Worm (Caenorhabditis elegans): ENCODE results near the gene T19C4.5.

T19C4.5 gene

ce11 chrV:11196631-11197258 lies 24.7 kb downstream of the T19C4.5 start (continued):
- TF ChIP-seq vab-15 (tag; optimal IDR thresholded peaks at IDR 0.05) (no peak), lin-14 (GFP tag; optimal IDR thresholded peaks at IDR 0.05) (peak; percentile 77), hlh-4 (tag; optimal IDR thresholded peaks at IDR 0.05) (no peak), xbp-1 (tag; optimal IDR thresholded peaks at IDR 0.05) (peak; percentile 16), tbx-2 (tag; optimal IDR thresholded peaks at IDR 0.05) (peak; percentile 23), efl-3 (GFP tag; optimal IDR thresholded peaks at IDR 0.05) (no peak), efl-1 (optimal IDR thresholded peaks at IDR 0.05) (no peak), efl-1 (GFP tag; optimal IDR thresholded peaks at IDR 0.05 in 1 of 2) (no peak), Y116A8C.19 (tag; optimal IDR thresholded peaks at IDR 0.05; ENCODE audit: borderline replicate concordance) (no peak), lin-35 (GFP tag; optimal IDR thresholded peaks at IDR 0.05) (peak in 1 of 2 experiments; percentile 34)

DNA sequence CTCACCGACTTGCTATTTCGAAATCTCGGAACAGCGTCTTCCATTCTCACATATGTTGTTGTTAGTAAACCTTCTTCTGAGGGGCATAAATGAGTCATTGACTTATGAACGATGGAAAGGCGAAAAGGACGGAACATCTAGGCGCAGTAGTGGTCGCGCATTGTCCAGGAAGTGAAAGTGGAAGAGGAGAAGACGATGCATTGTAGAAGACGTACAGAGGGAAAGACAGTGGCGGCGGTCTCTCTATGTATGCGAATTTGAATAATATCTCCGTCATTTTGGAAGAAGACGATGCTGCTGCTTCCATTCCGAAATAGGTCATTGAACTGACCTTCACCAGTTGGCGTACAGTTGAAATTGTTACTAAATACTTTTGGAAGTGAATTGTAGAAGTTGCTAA lies 26.1 kb downstream of the T19C4.5 start:
- TF ChIP-seq alr-1 (tag; optimal IDR thresholded peaks at IDR 0.05; ENCODE audit: borderline replicate concordance) (no peak), blmp-1 (tag; optimal IDR thresholded peaks at IDR 0.05) (peak; percentile 95), fkh-4 (tag; optimal IDR thresholded peaks at IDR 0.05; ENCODE audit: borderline replicate concordance) (no peak), mep-1 (tag; optimal IDR thresholded peaks at IDR 0.05) (peak; percentile 0), sox-4 (tag; optimal IDR thresholded peaks at IDR 0.05) (no peak), nhr-19 (GFP tag; conservative IDR thresholded peaks at IDR 0.05) (no peak), ceh-82 (tag; optimal IDR thresholded peaks at IDR 0.05) (peak in 1 of 3 experiments; percentile 8)

- TF ChIP-seq mep-1 (tag; optimal IDR thresholded peaks at IDR 0.05) (peak; percentile 35), efl-1 (optimal IDR thresholded peaks at IDR 0.05) (no peak), efl-1 (GFP tag; optimal IDR thresholded peaks at IDR 0.05 in 1 of 2) (peak in 1 of 2 experiments; percentile 84), nhr-85 (tag) (peak; percentile 69), C16A3.4 (tag; optimal IDR thresholded peaks at IDR 0.05) (no peak), lin-14 (GFP tag; optimal IDR thresholded peaks at IDR 0.05) (peak; percentile 57), elt-3 (tag; optimal IDR thresholded peaks at IDR 0.05) (no peak), hpl-2 (GFP tag; optimal IDR thresholded peaks at IDR 0.05) (no peak), ceh-82 (tag; optimal IDR thresholded peaks at IDR 0.05) (peak in 1 of 3 experiments; percentile 2)
Measured at ce11 chrV:11199497-11199896, 27.5 kb downstream of the T19C4.5 start.

- TF ChIP-seq tlp-1 (tag; optimal IDR thresholded peaks at IDR 0.05) (no peak), nhr-85 (tag) (no peak), nhr-77 (tag; optimal IDR thresholded peaks at IDR 0.05) (no peak), ceh-63 (GFP tag; optimal IDR thresholded peaks at IDR 0.05) (no peak)
Measured at ce11 chrV:11200316-11200715, 28.3 kb downstream of the T19C4.5 start, which contains the start of gene K10D6.3. TSS of gene K10D6.3 (plus strand) at chrV:11200616.

DNA sequence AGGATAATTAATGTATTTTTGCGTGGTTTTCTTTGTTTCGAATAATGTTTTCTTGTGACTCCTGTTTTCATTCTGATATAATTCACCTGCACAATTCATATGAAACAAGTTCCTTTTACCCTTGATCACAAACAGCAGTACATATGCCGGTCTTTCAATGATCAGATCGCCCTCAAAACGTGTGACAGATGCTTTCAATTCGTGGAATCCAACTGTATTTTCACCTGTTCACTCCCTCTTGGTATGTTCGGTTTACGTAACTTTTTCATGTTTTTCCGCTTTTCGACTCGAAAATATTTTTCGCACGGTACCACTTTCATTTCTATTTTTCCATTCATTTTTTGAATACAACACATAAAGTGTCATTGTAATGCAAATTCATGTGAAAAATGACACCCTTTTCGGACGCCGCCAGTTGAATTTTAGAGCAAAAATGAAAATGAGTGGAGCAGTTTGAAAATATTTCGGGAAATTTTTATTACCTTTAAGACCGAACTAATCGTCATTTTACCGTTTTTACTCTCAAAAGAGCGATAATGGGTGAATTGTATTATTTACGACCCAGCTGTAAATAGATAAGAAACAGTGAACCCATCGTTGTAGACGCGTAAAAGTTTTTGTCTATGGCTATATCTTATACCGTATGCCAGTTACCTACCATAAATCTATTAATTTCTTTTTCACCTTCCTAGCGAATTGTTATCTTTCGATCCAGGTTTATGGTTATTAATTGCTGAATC lies 30.0 kb downstream of the T19C4.5 start, which contains the start of gene K10D6.4:
TSS of gene K10D6.4 (plus strand) at position 100 of the 740 bp plus-strand sequence.
- TF ChIP-seq nhr-11 (tag; optimal IDR thresholded peaks at IDR 0.05): no peak
- TF ChIP-seq ztf-11 (tag; optimal IDR thresholded peaks at IDR 0.05): no peak
- TF ChIP-seq nhr-76 (tag; optimal IDR thresholded peaks at IDR 0.05): no peak
- no peak for TF ChIP-seq unc-130 (tag; optimal IDR thresholded peaks at IDR 0.05)
- TF ChIP-seq ceh-63 (GFP tag; optimal IDR thresholded peaks at IDR 0.05): no peak
- no peak for TF ChIP-seq nhr-47 (tag; optimal IDR thresholded peaks at IDR 0.05)
- TF ChIP-seq sox-4 (tag; optimal IDR thresholded peaks at IDR 0.05): no peak
- no peak for TF ChIP-seq unc-86 (tag; optimal IDR thresholded peaks at IDR 0.05)
- TF ChIP-seq nhr-20 (tag; optimal IDR thresholded peaks at IDR 0.05): no peak
- TF ChIP-seq egl-13 (tag; optimal IDR thresholded peaks at IDR 0.05): no peak
- no peak for TF ChIP-seq mab-9 (GFP tag; IDR thresholded peaks at IDR 0.05)
- no peak for TF ChIP-seq aha-1 (tag; optimal IDR thresholded peaks at IDR 0.05)
- TF ChIP-seq nhr-237 (tag; optimal IDR thresholded peaks at IDR 0.05): no peak
- peak; percentile 17 for TF ChIP-seq nhr-71 (tag; optimal IDR thresholded peaks at IDR 0.05)
- TF ChIP-seq nhr-12 (tag; optimal IDR thresholded peaks at IDR 0.05): no peak
- TF ChIP-seq dsc-1 (tag; optimal IDR thresholded peaks at IDR 0.05): no peak
- TF ChIP-seq snpc-4 (tag; optimal IDR thresholded peaks at IDR 0.05): no peak
- peak; percentile 99 for TF ChIP-seq hlh-4 (tag; optimal IDR thresholded peaks at IDR 0.05)
- TF ChIP-seq nhr-28 (tag; optimal IDR thresholded peaks at IDR 0.05): no peak
- peak; percentile 8 for TF ChIP-seq fkh-8 (tag; optimal IDR thresholded peaks at IDR 0.05)
- TF ChIP-seq snu-23 (GFP tag; optimal IDR thresholded peaks at IDR 0.05): no peak
- peak; percentile 50 for TF ChIP-seq elt-2 (tag; optimal IDR thresholded peaks at IDR 0.05)
- TF ChIP-seq tbx-2 (tag; optimal IDR thresholded peaks at IDR 0.05): no peak
- TF ChIP-seq skn-1 (tag; optimal IDR thresholded peaks at IDR 0.05): no peak

Measured in whole organism, L1 larva.